Fruit fly (Drosophila melanogaster): Measurements from ENCODE around the gene Cph.
A peak's percentile ranks its signal among the peaks of the same experiment; 100 is the strongest.

Cph gene

DNA sequence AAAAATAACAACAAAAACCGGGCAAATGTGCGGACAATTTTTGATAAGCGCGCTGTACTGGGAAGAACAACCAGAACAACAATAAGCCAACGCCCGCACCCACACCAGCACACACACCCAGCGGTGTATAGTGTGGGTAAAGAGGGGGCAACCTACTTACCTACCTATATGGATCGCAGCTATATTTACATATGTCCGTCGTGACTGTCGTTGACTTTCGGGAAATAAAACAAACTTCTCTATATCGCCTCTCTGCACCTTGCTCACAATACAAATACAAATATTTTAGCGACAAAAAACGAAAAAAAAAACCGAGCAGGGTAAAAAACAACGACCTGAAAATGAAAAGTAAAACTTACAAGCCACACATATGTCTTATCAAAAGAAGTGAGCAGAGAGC is 89.8 kb downstream of the Cph start (continued):
- TF ChIP-seq ind (GFP tag; optimal IDR thresholded peaks at IDR 0.05), result no peak
- TF ChIP-seq tin (GFP tag; optimal IDR thresholded peaks at IDR 0.05), result no peak
- TF ChIP-seq pho (GFP tag; optimal IDR thresholded peaks at IDR 0.05), result no peak
- no peak for TF ChIP-seq sc (optimal IDR thresholded peaks at IDR 0.05)
- TF ChIP-seq sc (GFP tag; optimal IDR thresholded peaks at IDR 0.05), result no peak
- TF ChIP-seq CG13287 (GFP tag; IDR thresholded peaks at IDR 0.05; ENCODE audit: partially characterized antibody), result no peak
- no peak for TF ChIP-seq Lim3 (GFP tag; IDR thresholded peaks at IDR 0.05)
- TF ChIP-seq CG14014 (GFP tag; IDR thresholded peaks at IDR 0.05), result peak; percentile 38; the same call in 1 of the 2 replicates
- TF ChIP-seq Gsc (GFP tag; IDR thresholded peaks at IDR 0.05), result no peak
- peak; percentile 14 for TF ChIP-seq unpg (GFP tag; optimal IDR thresholded peaks at IDR 0.05)
- TF ChIP-seq Trl (optimal IDR thresholded peaks at IDR 0.05), result no peak
- peak; percentile 10 for TF ChIP-seq Trl (GFP tag; optimal IDR thresholded peaks at IDR 0.05)
- TF ChIP-seq BtbVII (GFP tag; optimal IDR thresholded peaks at IDR 0.05), result peak; percentile 24
- TF ChIP-seq gce (GFP tag; IDR thresholded peaks at IDR 0.05), result 0 out of 3 replicates have a peak, but pooled peaks have one; percentile 11
- no peak for TF ChIP-seq eve (GFP tag; optimal IDR thresholded peaks at IDR 0.05)
- no peak for TF ChIP-seq pzg (GFP tag; optimal IDR thresholded peaks at IDR 0.05)
- TF ChIP-seq jumu (GFP tag; optimal IDR thresholded peaks at IDR 0.05), result no peak
- no peak for TF ChIP-seq CG3407 (GFP tag; optimal IDR thresholded peaks at IDR 0.05)
- no peak for TF ChIP-seq gsb (GFP tag; IDR thresholded peaks at IDR 0.05)
- no peak for TF ChIP-seq psq (GFP tag; optimal IDR thresholded peaks at IDR 0.05)
- no peak for TF ChIP-seq E2f2 (GFP tag; IDR thresholded peaks at IDR 0.05)
- TF ChIP-seq CG10366 (GFP tag; IDR thresholded peaks at IDR 0.05), result no peak
- no peak for TF ChIP-seq Neu2 (GFP tag; optimal IDR thresholded peaks at IDR 0.05; ENCODE audit: borderline replicate concordance)
- TF ChIP-seq CG11093 (GFP tag; IDR thresholded peaks at IDR 0.05), result no peak
- TF ChIP-seq hb (GFP tag; IDR thresholded peaks at IDR 0.05; ENCODE audit: partially characterized antibody), result no peak
- no peak for TF ChIP-seq Ada2b (GFP tag; IDR thresholded peaks at IDR 0.05)
- TF ChIP-seq CG10267 (tag; optimal IDR thresholded peaks at IDR 0.05), result no peak
- no peak for TF ChIP-seq Mad (GFP tag; optimal IDR thresholded peaks at IDR 0.05)
- TF ChIP-seq sna (GFP tag; IDR thresholded peaks at IDR 0.05; ENCODE audit: partially characterized antibody), result no peak
- TF ChIP-seq gt (GFP tag; IDR thresholded peaks at IDR 0.05), result no peak
- TF ChIP-seq Tbp (GFP tag; optimal IDR thresholded peaks at IDR 0.05), result no peak
- peak; percentile 11 for TF ChIP-seq CHES-1-like (GFP tag; optimal IDR thresholded peaks at IDR 0.05)
- no peak for TF ChIP-seq Oaz (GFP tag; IDR thresholded peaks at IDR 0.05)
- no peak for TF ChIP-seq lbe (GFP tag; optimal IDR thresholded peaks at IDR 0.05)
- TF ChIP-seq CG2678 (tag; optimal IDR thresholded peaks at IDR 0.05), result peak; percentile 39
- no peak for TF ChIP-seq seq (GFP tag; IDR thresholded peaks at IDR 0.05)
- peak; percentile 37 for TF ChIP-seq CG18599 (GFP tag; optimal IDR thresholded peaks at IDR 0.05)
- no peak for TF ChIP-seq CG17612 (GFP tag; IDR thresholded peaks at IDR 0.05)
- TF ChIP-seq CG33213 (GFP tag; optimal IDR thresholded peaks at IDR 0.05), result no peak
- no peak for TF ChIP-seq CG17568 (GFP tag; optimal IDR thresholded peaks at IDR 0.05)
- TF ChIP-seq CG10959 (GFP tag; IDR thresholded peaks at IDR 0.05), result no peak
- no peak for TF ChIP-seq shn (GFP tag; optimal IDR thresholded peaks at IDR 0.05)

DNA sequence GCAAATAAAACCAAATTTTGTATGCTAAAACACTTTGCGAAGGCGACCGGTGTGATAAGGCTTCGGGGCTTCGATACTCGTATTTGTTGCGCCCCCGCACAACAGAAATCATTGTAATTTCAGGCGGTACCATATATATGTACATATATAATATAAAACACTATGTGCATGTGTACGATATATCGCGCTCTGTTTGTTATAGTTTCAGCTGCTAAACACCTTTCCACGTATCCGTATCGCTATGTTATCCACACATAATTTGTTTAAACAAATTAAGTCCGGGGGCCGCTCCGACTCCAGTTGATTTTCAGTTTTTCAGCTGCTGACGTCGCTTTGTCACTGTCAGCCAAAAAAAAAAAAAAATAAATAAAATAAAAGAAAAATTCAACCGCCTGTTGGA is 91.1 kb downstream of the Cph start:
- no peak for TF ChIP-seq Nf-YB (GFP tag; optimal IDR thresholded peaks at IDR 0.05)
- no peak for TF ChIP-seq CG2129 (GFP tag; IDR thresholded peaks at IDR 0.05; ENCODE audit: partially characterized antibody)
- TF ChIP-seq Hmx (GFP tag; optimal IDR thresholded peaks at IDR 0.05), result no peak
- TF ChIP-seq pita (GFP tag; optimal IDR thresholded peaks at IDR 0.05), result no peak
- no peak for TF ChIP-seq CG16815 (GFP tag; optimal IDR thresholded peaks at IDR 0.05)
- no peak for TF ChIP-seq Rfx (GFP tag; IDR thresholded peaks at IDR 0.05)
- TF ChIP-seq Bdp1 (GFP tag; optimal IDR thresholded peaks at IDR 0.05), result no peak
- no peak for TF ChIP-seq Bgb (GFP tag; IDR thresholded peaks at IDR 0.05; ENCODE audit: partially characterized antibody)
- TF ChIP-seq GATAe (GFP tag; conservative IDR thresholded peaks at IDR 0.05), result no peak
- TF ChIP-seq psq (GFP tag; optimal IDR thresholded peaks at IDR 0.05), result no peak
- TF ChIP-seq Taf1 (GFP tag; IDR thresholded peaks at IDR 0.05), result no peak
- no peak for TF ChIP-seq chm (GFP tag; IDR thresholded peaks at IDR 0.05)
- peak; percentile 8 for TF ChIP-seq CG10543 (GFP tag; optimal IDR thresholded peaks at IDR 0.05)
- TF ChIP-seq CG2875 (GFP tag; optimal IDR thresholded peaks at IDR 0.05), result peak; percentile 2
- no peak for TF ChIP-seq Lhr (GFP tag; optimal IDR thresholded peaks at IDR 0.05)
